Fruit fly (Drosophila melanogaster): Measurements from ENCODE around the gene dysf.

DNA sequence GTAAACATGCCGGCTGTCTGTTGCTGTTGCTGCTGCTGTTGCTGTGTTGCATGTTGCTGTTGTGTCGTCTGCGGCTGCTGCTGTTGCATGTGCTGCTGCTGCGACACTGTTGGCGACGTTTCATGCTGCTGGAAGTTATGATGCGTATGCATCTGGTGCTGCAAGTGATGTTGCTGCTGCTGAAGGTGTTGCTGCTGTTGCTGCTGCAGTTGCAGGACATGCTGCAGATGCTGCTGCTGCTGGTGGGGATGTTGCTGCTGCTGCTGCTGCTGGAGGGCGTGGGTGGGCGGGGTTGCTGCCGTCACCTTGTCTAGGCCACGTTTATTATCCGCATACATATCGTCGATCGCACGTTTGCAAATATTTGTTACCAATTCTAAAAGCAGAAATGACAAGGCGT, 2.3 kb downstream of the dysf start:
- TF ChIP-seq CG9705 (GFP tag; optimal IDR thresholded peaks at IDR 0.05) (no peak), Hr78 (GFP tag; optimal IDR thresholded peaks at IDR 0.05) (no peak), sv (GFP tag; optimal IDR thresholded peaks at IDR 0.05) (no peak), Dif (GFP tag; optimal IDR thresholded peaks at IDR 0.05; ENCODE audit: partially characterized antibody) (no peak), foxo (GFP tag; optimal IDR thresholded peaks at IDR 0.05) (no peak)
